Fruit fly (Drosophila melanogaster) whole organism, embryonic: ENCODE data around the gene Rh5.

Source experiments
- Bteb2 ChIP-seq: fragments of 200-800 bp; sonication (Bioruptor generic); optimal IDR thresholded peaks from 2 replicates; lab custom pipeline; 2016; ENCODE audit warnings: missing biosample characterization, missing genetic modification characterization
- CG10543 ChIP-seq: fragments of 200-800 bp; sonication (Bioruptor generic); optimal IDR thresholded peaks from 3 replicates; lab custom pipeline; 2017; ENCODE audit warnings: missing biosample characterization, mild to moderate bottlenecking, missing genetic modification characterization, moderate library complexity
- CG10654 ChIP-seq: fragments of 200-800 bp; sonication (Bioruptor generic); optimal IDR thresholded peaks from 2 replicates; lab custom pipeline; 2016; ENCODE audit warnings: missing biosample characterization, missing genetic modification characterization
- CG11093 ChIP-seq: fragments of 200-800 bp; sonication (Bioruptor generic); IDR thresholded peaks from 3 replicates; pipeline ENCODE4 v1.3.6; 2022; ENCODE audit warnings: missing biosample characterization, missing genetic modification characterization
- CG14710 ChIP-seq: fragments of 200-800 bp; sonication (Bioruptor generic); optimal IDR thresholded peaks from 3 replicates; lab custom pipeline; 2019; ENCODE audit warnings: missing biosample characterization, mild to moderate bottlenecking, missing genetic modification characterization, moderate library complexity
- CG16813 ChIP-seq: fragments of 200-800 bp; sonication (Bioruptor generic); IDR thresholded peaks from 3 replicates; pipeline ENCODE4 v1.3.6; 2022; ENCODE audit warnings: missing biosample characterization, missing genetic modification characterization; ENCODE audit not compliant: partially characterized antibody
- CG17385 ChIP-seq: fragments of 200-800 bp; sonication (Bioruptor generic); optimal IDR thresholded peaks from 3 replicates; lab custom pipeline; 2018; ENCODE audit warnings: missing biosample characterization, mild to moderate bottlenecking, missing genetic modification characterization
- CG2120 ChIP-seq: fragments of 200-800 bp; sonication (Bioruptor generic); optimal IDR thresholded peaks from 3 replicates; lab custom pipeline; 2016; ENCODE audit warnings: missing biosample characterization, missing genetic modification characterization
- CG2199 ChIP-seq: fragments of 200-800 bp; sonication (Bioruptor generic); IDR thresholded peaks from 3 replicates; pipeline ENCODE4 v1.3.6; 2022; ENCODE audit warnings: missing biosample characterization, missing genetic modification characterization
- CG2678 ChIP-seq: fragments of 200-800 bp; sonication (Bioruptor generic); optimal IDR thresholded peaks from 3 replicates; lab custom pipeline; 2019; ENCODE audit warnings: missing biosample characterization, mild to moderate bottlenecking, missing genetic modification characterization, moderate library complexity
- CG31388 ChIP-seq: fragments of 200-800 bp; sonication (Bioruptor generic); optimal IDR thresholded peaks from 2 replicates; lab custom pipeline; 2016; ENCODE audit warnings: missing biosample characterization, missing genetic modification characterization
- CG33213 ChIP-seq: fragments of 200-800 bp; sonication (Bioruptor generic); optimal IDR thresholded peaks from 3 replicates; lab custom pipeline; 2016; ENCODE audit warnings: missing biosample characterization, missing genetic modification characterization
- CG34422 ChIP-seq: fragments of 200-800 bp; sonication (Bioruptor generic); IDR thresholded peaks from 3 replicates; pipeline ENCODE4 v1.3.6; 2022; ENCODE audit warnings: missing biosample characterization, missing genetic modification characterization
- CG42726 ChIP-seq: fragments of 200-800 bp; sonication (Bioruptor generic); IDR thresholded peaks from 2 replicates; pipeline ENCODE4 v1.3.6; 2022; ENCODE audit warnings: missing biosample characterization, missing genetic modification characterization; ENCODE audit not compliant: partially characterized antibody
- CG4328 ChIP-seq: fragments of 200-800 bp; sonication (Bioruptor generic); optimal IDR thresholded peaks from 3 replicates; lab custom pipeline; 2017; ENCODE audit warnings: missing biosample characterization, missing genetic modification reagents, missing genetic modification characterization
- CG4360 ChIP-seq: fragments of 200-800 bp; sonication (Bioruptor generic); IDR thresholded peaks from 2 replicates; pipeline ENCODE4 v1.3.6; 2022; ENCODE audit warnings: missing biosample characterization, missing genetic modification characterization
- CG4424 ChIP-seq: fragments of 200-800 bp; sonication (Bioruptor generic); optimal IDR thresholded peaks from 3 replicates; lab custom pipeline; 2016; ENCODE audit warnings: missing biosample characterization, missing genetic modification characterization
- CG4617 ChIP-seq: fragments of 200-800 bp; sonication (Bioruptor generic); optimal IDR thresholded peaks from 3 replicates; lab custom pipeline; 2016; ENCODE audit warnings: missing biosample characterization, missing genetic modification characterization, borderline replicate concordance
- CG4707 ChIP-seq: fragments of 200-800 bp; sonication (Bioruptor generic); optimal IDR thresholded peaks from 2 replicates; lab custom pipeline; 2018; ENCODE audit warnings: missing biosample characterization, mild to moderate bottlenecking, missing genetic modification characterization, moderate library complexity
- Dp ChIP-seq: fragments of 200-800 bp; sonication (Bioruptor generic); optimal IDR thresholded peaks from 2 replicates; lab custom pipeline; 2018; ENCODE audit warnings: missing biosample characterization, mild to moderate bottlenecking, missing genetic modification characterization, moderate library complexity
- E2f1 ChIP-seq: fragments of 200-800 bp; sonication (Bioruptor generic); IDR thresholded peaks from 2 replicates; pipeline ENCODE4 v1.3.6; 2022; ENCODE audit warnings: missing biosample characterization, missing genetic modification characterization
- ERR ChIP-seq: fragments of 200-800 bp; sonication (Bioruptor generic); optimal IDR thresholded peaks from 2 replicates; lab custom pipeline; 2016; ENCODE audit warnings: missing biosample characterization, missing genetic modification characterization
- Gsc ChIP-seq: fragments of 200-800 bp; sonication (Bioruptor generic); IDR thresholded peaks from 2 replicates; pipeline ENCODE4 v1.3.6; 2022; ENCODE audit warnings: missing biosample characterization, missing genetic modification characterization
- Max ChIP-seq: fragments of 200-800 bp; sonication (Bioruptor generic); optimal IDR thresholded peaks from 2 replicates; lab custom pipeline; 2016; ENCODE audit warnings: missing biosample characterization, mild to moderate bottlenecking, missing genetic modification characterization
- Med ChIP-seq: fragments of 200-800 bp; sonication (Bioruptor generic); peaks from one replicate; lab custom pipeline; 2016; ENCODE audit warnings: missing biosample characterization, missing genetic modification characterization, mild to moderate bottlenecking, inconsistent platforms, moderate library complexity
- Sin3A ChIP-seq: fragments of >200 bp; optimal IDR thresholded peaks from 2 replicates; lab custom pipeline; 2018
- Stat92E ChIP-seq, 3 experiments: fragments of >200 bp in 2 of 3; fragments of 200-800 bp in 1 of 3; sonication (Bioruptor generic) in 1 of 3; optimal IDR thresholded peaks; 2 replicates each; lab custom pipeline; 2017 to 2019; ENCODE audit warnings: missing biosample characterization in 3 of 3, missing genetic modification characterization in 3 of 3, mild to moderate bottlenecking in 1 of 3, moderate library complexity in 1 of 3
- ase ChIP-seq: fragments of 200-800 bp; sonication (Bioruptor generic); IDR thresholded peaks from 3 replicates; pipeline ENCODE4 v1.3.6; 2022; ENCODE audit warnings: missing biosample characterization, missing genetic modification characterization
- dati ChIP-seq: fragments of 200-800 bp; sonication (Bioruptor generic); IDR thresholded peaks from 2 replicates; pipeline ENCODE4 v1.3.6; 2022; ENCODE audit warnings: missing biosample characterization, missing genetic modification characterization
- ewg ChIP-seq: fragments of 200-800 bp; sonication (Bioruptor generic); optimal IDR thresholded peaks from 3 replicates; lab custom pipeline; 2017; ENCODE audit warnings: mild to moderate bottlenecking, missing biosample characterization, missing genetic modification reagents, missing genetic modification characterization
- fu2 ChIP-seq: fragments of 200-800 bp; sonication (Bioruptor generic); optimal IDR thresholded peaks from 2 replicates; lab custom pipeline; 2016; ENCODE audit warnings: missing biosample characterization, missing genetic modification characterization
- gcm ChIP-seq: fragments of 200-800 bp; sonication (Bioruptor generic); optimal IDR thresholded peaks from 2 replicates; lab custom pipeline; 2019; ENCODE audit warnings: missing biosample characterization, mild to moderate bottlenecking, missing genetic modification characterization, moderate library complexity
- gfzf ChIP-seq: fragments of 200-800 bp; sonication (Bioruptor generic); optimal IDR thresholded peaks from 2 replicates; lab custom pipeline; 2016; ENCODE audit warnings: missing biosample characterization, mild to moderate bottlenecking, missing genetic modification characterization, moderate library complexity
- gro ChIP-seq: fragments of 200-800 bp; sonication (Bioruptor generic); optimal IDR thresholded peaks from 2 replicates; lab custom pipeline; 2016; ENCODE audit warnings: missing biosample characterization, missing genetic modification characterization
- kay ChIP-seq: fragments of 200-800 bp; sonication (Bioruptor generic); optimal IDR thresholded peaks from 2 replicates; lab custom pipeline; 2016; ENCODE audit warnings: missing biosample characterization, missing genetic modification characterization
- kni ChIP-seq: fragments of 200-800 bp; sonication (Bioruptor generic); optimal IDR thresholded peaks from 3 replicates; lab custom pipeline; 2017; ENCODE audit warnings: mild to moderate bottlenecking, missing biosample characterization, missing genetic modification reagents, missing genetic modification characterization
- nmo ChIP-seq: fragments of 200-800 bp; sonication (Bioruptor generic); optimal IDR thresholded peaks from 2 replicates; lab custom pipeline; 2018; ENCODE audit warnings: missing biosample characterization, mild to moderate bottlenecking, missing genetic modification characterization, moderate library complexity
- run ChIP-seq: fragments of 200-800 bp; sonication (Bioruptor generic); optimal IDR thresholded peaks from 3 replicates; lab custom pipeline; 2018; ENCODE audit warnings: missing biosample characterization, mild to moderate bottlenecking, missing genetic modification characterization
- scrt ChIP-seq: fragments of 200-800 bp; sonication (Bioruptor generic); optimal IDR thresholded peaks from 2 replicates; lab custom pipeline; 2018; ENCODE audit warnings: missing biosample characterization, mild to moderate bottlenecking, missing genetic modification characterization, moderate library complexity
- sens ChIP-seq: fragments of 200-800 bp; sonication (Bioruptor generic); peaks from one replicate; lab custom pipeline; 2016; ENCODE audit warnings: missing biosample characterization, missing genetic modification characterization
- sna ChIP-seq: fragments of 200-800 bp; sonication (Bioruptor generic); IDR thresholded peaks from 2 replicates; pipeline ENCODE4 v1.3.6; 2022; ENCODE audit warnings: missing biosample characterization, missing genetic modification characterization; ENCODE audit not compliant: partially characterized antibody
- stwl ChIP-seq: fragments of 200-800 bp; sonication (Bioruptor generic); optimal IDR thresholded peaks from 3 replicates; lab custom pipeline; 2018; ENCODE audit warnings: missing biosample characterization, mild to moderate bottlenecking, missing genetic modification characterization, moderate library complexity
- tap ChIP-seq: fragments of 200-800 bp; optimal IDR thresholded peaks from 3 replicates; lab custom pipeline; 2019; ENCODE audit warnings: missing biosample characterization, mild to moderate bottlenecking, missing genetic modification characterization, moderate library complexity
- tna ChIP-seq: fragments of 200-800 bp; sonication (Bioruptor generic); IDR thresholded peaks from 2 replicates; pipeline ENCODE4 v1.3.6; 2022; ENCODE audit warnings: missing biosample characterization, missing genetic modification characterization; ENCODE audit not compliant: partially characterized antibody
- wdn ChIP-seq: fragments of 200-800 bp; sonication (Bioruptor generic); IDR thresholded peaks from 2 replicates; pipeline ENCODE4 v1.3.6; 2022; ENCODE audit warnings: missing biosample characterization, missing genetic modification characterization
- wek ChIP-seq: fragments of 200-800 bp; sonication (Bioruptor generic); optimal IDR thresholded peaks from 3 replicates; lab custom pipeline; 2018; ENCODE audit warnings: missing biosample characterization, mild to moderate bottlenecking, missing genetic modification characterization, moderate library complexity
- yki ChIP-seq: fragments of >200 bp; optimal IDR thresholded peaks from 3 replicates; lab custom pipeline; 2018
- zen ChIP-seq: fragments of 200-800 bp; sonication (Bioruptor generic); optimal IDR thresholded peaks from 3 replicates; lab custom pipeline; 2018; ENCODE audit warnings: missing biosample characterization, mild to moderate bottlenecking, missing genetic modification characterization, moderate library complexity

Rh5 gene

dm6 chr2L:12053365-12053764 is 45.4 kb downstream of the Rh5 start:
- no peak for TF ChIP-seq CG10654 (GFP tag; lab: Kevin White, UChicago)
- peak; percentile 14 for TF ChIP-seq Med (GFP tag; lab: Kevin White, UChicago)
- peak; percentile 97 for TF ChIP-seq scrt (GFP tag; lab: Kevin White, UChicago)

- TF ChIP-seq sens (GFP tag; lab: Kevin White, UChicago) (peak; percentile 82), ewg (GFP tag; lab: Kevin White, UChicago) (peak; percentile 33), tap (tag; lab: Kevin White, UChicago) (no peak), gfzf (GFP tag; lab: Kevin White, UChicago) (peak; percentile 23), ase (GFP tag; lab: Robert Waterston, UW) (no peak), CG16813 (GFP tag; lab: Robert Waterston, UW) (peak; percentile 56; the same call in 2 of the 3 replicates), wdn (GFP tag; lab: Robert Waterston, UW) (no peak), yki (peak; percentile 89), CG2120 (no peak), CG4360 (GFP tag; lab: Robert Waterston, UW) (peak; percentile 38; the same call in 1 of the 2 replicates), Dp (GFP tag; lab: Kevin White, UChicago) (peak; percentile 98), CG10543 (GFP tag; lab: Kevin White, UChicago) (no peak), zen (tag; lab: Kevin White, UChicago) (peak; percentile 8), E2f1 (GFP tag; lab: Robert Waterston, UW) (peak; percentile 19; the same call in 1 of the 2 replicates), CG11093 (GFP tag; lab: Robert Waterston, UW) (no peak), Bteb2 (GFP tag; lab: Kevin White, UChicago) (peak; percentile 13), dati (GFP tag; lab: Robert Waterston, UW) (no peak), CG17385 (GFP tag; lab: Kevin White, UChicago) (peak; percentile 50), CG34422 (GFP tag; lab: Robert Waterston, UW) (peak; percentile 78; the same call in 2 of the 3 replicates), kni (GFP tag; lab: Kevin White, UChicago) (no peak), CG4424 (GFP tag; lab: Kevin White, UChicago) (peak; percentile 38), Gsc (GFP tag; lab: Robert Waterston, UW) (no peak), fu2 (GFP tag; lab: Kevin White, UChicago) (no peak), CG33213 (GFP tag; lab: Kevin White, UChicago) (no peak), CG42726 (GFP tag; lab: Robert Waterston, UW) (peak; percentile 49; the same call in 1 of the 2 replicates), gcm (GFP tag; lab: Kevin White, UChicago) (peak; percentile 24), gro (peak; percentile 44), CG4707 (GFP tag; lab: Kevin White, UChicago) (no peak), CG2678 (tag; lab: Kevin White, UChicago) (no peak), CG4328 (GFP tag; lab: Kevin White, UChicago) (no peak), Stat92E (GFP tag; optimal IDR thresholded peaks at IDR 0.05; lab: Kevin White, UChicago) (peak in 1 of 3 experiments; percentile 64), CG31388 (GFP tag; lab: Kevin White, UChicago) (no peak), CG2199 (GFP tag; lab: Robert Waterston, UW) (peak; percentile 66; the same call in 1 of the 3 replicates), Sin3A (peak; percentile 43), run (tag; lab: Kevin White, UChicago) (no peak), nmo (GFP tag; lab: Kevin White, UChicago) (peak; percentile 21), tna (GFP tag; lab: Robert Waterston, UW) (peak; percentile 17; the same call in 1 of the 2 replicates), wek (GFP tag; lab: Kevin White, UChicago) (no peak), sna (GFP tag; lab: Robert Waterston, UW) (peak; percentile 43; the same call in 1 of the 2 replicates), CG4617 (GFP tag; lab: Kevin White, UChicago) (peak; percentile 30), ERR (GFP tag; lab: Kevin White, UChicago) (no peak), kay (no peak), CG14710 (tag; lab: Kevin White, UChicago) (peak; percentile 61), Max (peak; percentile 82), stwl (tag; lab: Kevin White, UChicago) (peak; percentile 32)
Observed at dm6 chr2L:12055837-12056388, 48.0 kb downstream of the Rh5 start, which contains the start of the genes JhI-21, RpL7-like and CG34164. JhI-21 (minus strand) TSS chr2L:12056042. RpL7-like (plus strand) TSS chr2L:12056326. CG34164 (plus strand) TSS chr2L:12056348.
